Worm (Caenorhabditis elegans) whole organism, mixed stage, embryonic: ENCODE measurements around the gene T27E4.1.

Experiments used
- lin-13 ChIP-seq: fragments of 150-350 bp; optimal IDR thresholded peaks from 2 replicates; lab custom pipeline; 2014; ENCODE audit warnings: missing biosample characterization, missing genetic modification characterization
- nhr-2 ChIP-seq: fragments of 150-350 bp; optimal IDR thresholded peaks from 2 replicates; lab custom pipeline; 2014; ENCODE audit warnings: missing biosample characterization, missing genetic modification characterization
- nhr-237 ChIP-seq: fragments of 150-350 bp; optimal IDR thresholded peaks from 2 replicates; lab custom pipeline; 2014; ENCODE audit warnings: missing biosample characterization, missing genetic modification characterization
- nhr-28 ChIP-seq: fragments of 150-350 bp; optimal IDR thresholded peaks from 2 replicates; lab custom pipeline; 2014; ENCODE audit warnings: missing biosample characterization, missing genetic modification characterization
- sptf-1 ChIP-seq: sonication (generic microtip); optimal IDR thresholded peaks from 2 replicates; lab custom pipeline; 2017; ENCODE audit warnings: mild to moderate bottlenecking, missing genetic modification characterization, moderate library complexity, missing compliant biosample characterization

DNA sequence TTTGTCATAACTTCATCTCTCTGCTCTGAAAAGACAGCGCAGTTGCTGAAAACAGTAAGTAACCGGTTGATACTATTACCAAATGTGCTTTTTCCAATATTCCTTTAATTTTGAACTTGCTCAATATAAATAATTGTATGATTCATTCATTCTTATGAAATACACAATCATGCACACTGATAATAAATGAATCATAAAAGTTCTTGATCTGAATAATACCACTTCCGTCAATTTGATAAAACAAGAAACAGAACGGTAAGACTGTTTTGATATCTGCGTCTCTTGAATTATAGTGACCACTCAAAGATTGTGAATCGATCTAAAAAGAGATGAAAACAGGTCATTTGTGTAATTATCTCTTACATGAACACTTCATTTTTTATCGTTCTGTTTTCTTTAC lies 34.2 kb downstream of the T27E4.1 start, which contains the start of gene F21C10.4:
- no peak for TF ChIP-seq sptf-1
- TF ChIP-seq nhr-237 (tag; lab: Kevin White, UChicago) = no peak
- TF ChIP-seq nhr-28 (tag; lab: Kevin White, UChicago) = no peak
- TF ChIP-seq lin-13 (tag; lab: Kevin White, UChicago) = no peak
- TF ChIP-seq nhr-2 (tag; lab: Kevin White, UChicago) = no peak
